Fruit fly (Drosophila melanogaster): Measurements from ENCODE around the gene wb.

wb gene

DNA sequence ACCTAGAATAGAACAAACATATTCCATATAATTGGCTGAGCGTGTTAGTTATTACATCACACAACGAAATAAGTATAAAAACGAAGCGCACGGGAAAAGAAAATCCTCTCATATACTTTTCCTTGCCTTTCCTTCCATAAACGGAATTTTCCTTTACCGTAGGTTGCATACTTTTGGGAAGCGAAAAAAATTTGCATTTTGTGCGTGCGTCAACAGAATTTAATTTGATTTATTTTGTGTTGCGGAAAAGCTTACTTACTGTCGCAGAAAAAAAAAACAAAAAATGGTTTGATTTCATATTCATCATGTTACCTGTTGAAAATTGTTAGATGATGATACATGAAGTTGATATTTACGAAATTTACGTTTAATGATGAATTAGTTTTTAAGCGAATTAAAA is 11.0 kb upstream of the wb start:
- TF ChIP-seq noc (tag; optimal IDR thresholded peaks at IDR 0.05), result no peak

DNA sequence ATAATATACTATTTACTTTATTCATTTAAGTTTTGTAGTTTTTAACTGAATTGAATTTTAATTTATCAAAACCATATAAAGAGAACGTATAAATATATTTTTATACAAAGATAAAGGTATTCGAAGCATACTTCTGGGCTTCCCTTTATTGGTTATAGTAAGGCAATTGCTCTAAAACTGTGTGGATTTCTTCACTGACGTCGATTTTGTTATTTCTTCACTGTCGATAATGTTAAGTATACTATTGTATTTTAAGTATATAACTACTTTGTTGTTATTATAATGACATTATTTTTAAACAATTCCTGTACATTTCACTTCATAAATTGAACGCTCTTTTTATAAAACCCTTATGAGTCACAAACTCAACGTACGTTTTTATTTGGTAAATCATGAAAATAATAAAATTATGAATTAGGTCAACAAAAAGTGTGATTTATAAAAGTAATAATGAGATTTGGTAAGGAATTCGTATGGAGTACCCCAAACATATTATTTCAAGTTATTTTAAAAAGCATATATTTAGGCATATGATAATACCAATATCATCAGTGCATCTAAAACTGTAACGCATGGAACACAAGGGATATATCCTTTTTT is 10.5 kb upstream of the wb start:
- TF ChIP-seq noc (tag; optimal IDR thresholded peaks at IDR 0.05), result no peak

DNA sequence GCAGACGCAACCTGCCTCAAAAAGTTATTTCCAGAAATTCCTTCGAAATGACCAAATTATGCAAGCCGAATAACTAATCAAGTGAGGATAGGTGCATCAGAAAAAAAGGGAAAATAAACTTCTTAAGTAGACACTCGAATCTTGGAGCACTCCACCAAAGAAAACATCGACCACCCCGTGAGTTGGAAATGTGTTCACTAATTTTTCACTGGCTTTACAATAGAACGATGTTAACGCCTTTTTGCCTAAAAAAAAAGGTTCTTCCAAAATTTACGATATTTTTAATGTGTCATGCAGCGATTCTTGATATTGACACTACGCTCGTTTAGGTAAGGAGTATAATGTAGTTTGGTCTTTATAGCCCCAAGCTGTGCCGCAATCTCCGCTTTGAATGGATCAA is 4.2 kb upstream of the wb start:
- TF ChIP-seq noc (tag; optimal IDR thresholded peaks at IDR 0.05), result no peak

DNA sequence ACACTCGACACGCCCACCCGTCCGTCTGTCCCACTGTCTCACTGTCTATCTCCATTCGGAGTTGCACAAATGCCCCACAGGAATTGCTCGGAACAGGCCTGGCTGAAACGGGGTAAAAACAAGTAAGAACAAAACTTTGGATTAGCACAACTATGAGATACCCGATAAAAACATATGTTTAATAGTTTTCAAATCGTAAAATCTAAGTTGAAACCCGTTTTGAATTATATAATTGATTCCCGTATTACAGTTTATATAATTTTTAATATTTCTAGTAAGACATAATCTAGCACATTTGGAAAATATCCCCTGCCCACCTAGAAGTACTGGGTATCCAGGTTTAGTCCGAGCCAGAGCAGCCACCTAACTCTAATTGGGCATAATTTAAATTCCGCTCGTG is 3.0 kb upstream of the wb start:
- TF ChIP-seq noc (tag; optimal IDR thresholded peaks at IDR 0.05), result no peak

DNA sequence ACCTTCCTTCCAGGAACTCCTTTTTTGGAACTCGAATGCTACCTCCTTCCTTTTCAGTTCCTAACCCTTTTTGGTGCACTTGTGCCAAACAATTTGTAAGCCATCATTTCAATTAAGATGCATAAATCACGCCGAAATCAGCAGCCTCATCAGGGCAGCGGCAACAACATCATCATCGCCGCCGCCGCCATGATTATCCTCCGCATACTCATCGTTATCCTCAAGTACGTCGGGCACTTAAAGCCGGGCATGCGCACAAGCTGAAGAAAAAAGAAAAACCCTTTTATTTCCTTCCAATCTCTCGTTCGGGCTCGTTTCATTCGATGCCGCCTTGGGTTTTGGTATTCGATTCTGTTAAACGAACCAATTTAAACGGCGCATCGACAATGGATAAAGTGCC is 1.9 kb upstream of the wb start:
- TF ChIP-seq noc (tag; optimal IDR thresholded peaks at IDR 0.05), result no peak

DNA sequence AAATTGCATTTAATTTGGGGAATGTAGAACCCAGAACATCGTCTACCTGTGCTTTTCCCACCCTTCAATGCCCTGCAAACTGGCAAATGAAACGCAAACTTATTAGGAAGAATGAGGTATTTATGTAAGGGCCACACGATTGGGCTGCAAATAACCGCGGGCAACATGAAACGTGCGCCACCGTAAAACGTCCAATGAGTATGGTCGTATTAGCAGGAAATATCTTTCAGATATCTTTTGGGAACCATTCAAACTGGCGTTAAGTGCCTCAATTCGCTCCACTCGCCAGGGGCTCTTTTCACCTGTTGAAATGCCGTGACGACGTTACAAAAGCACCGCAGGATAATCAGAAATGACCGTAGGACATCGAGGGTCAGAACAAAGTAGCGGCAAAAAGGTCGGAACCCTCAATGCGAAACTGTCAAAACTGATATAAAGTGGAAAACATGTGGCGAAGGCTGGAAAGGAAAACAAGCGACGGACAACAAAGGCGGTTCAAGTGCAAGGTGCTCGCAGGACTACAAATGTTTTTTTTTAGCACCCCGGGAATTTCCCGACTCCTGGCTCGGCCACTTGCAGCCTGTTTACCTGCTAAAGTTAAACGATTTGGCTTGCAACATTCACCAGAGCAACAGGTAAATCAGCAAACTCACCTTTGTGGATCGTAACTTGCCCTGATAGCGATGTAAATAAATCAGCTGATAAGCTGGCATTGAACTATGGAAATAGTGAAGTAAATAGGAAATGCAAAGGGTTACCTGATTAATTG is 924 bp upstream of the wb start:
- no peak for TF ChIP-seq noc (tag; optimal IDR thresholded peaks at IDR 0.05)

DNA sequence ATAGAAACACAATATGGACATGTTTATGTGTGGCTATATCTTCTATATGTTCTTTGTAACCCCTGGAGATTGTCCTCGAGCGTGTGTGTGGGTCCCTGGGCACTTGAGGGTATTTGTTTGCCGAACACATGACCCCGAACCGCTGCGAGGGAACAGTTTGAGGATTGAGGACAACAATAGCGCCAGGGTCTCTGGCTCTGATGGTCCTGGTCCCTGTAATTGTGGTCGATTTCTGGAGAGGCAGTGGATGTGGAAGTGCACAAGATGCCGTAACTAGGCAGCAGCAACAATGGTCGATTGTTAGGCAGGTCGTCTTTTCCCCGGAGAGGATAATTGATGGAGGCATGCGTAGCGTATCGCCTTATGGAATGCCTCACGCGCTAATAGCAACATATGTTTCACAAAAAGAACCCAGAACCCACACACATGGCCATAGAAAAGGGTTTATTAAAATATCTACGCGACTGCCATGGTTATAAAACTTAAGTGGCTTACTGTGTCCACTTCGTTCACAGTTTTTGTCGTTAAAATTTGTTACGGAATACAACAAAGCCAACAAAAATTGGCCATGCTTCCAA is 2.3 kb downstream of the wb start:
- no peak for TF ChIP-seq noc (tag; optimal IDR thresholded peaks at IDR 0.05)

DNA sequence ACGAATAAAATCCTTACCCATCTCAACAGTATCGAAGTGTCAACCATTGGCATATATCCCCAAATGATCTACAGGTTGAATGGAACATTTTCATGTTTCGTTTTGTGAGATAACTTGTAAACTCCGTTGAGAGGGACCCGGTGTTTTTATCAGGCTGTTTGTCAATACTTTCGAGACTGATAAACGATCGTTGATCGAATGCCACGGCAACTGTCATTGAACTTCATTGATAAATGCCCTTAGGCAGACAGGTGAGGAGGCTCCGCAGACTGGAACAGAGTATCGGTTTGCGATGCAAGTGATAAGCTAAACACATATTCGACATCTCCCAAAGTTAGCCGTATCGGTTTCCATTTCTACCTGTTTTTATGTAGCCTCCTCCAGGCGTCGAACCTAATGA is 5.8 kb downstream of the wb start:
- TF ChIP-seq noc (tag; optimal IDR thresholded peaks at IDR 0.05), result no peak

DNA sequence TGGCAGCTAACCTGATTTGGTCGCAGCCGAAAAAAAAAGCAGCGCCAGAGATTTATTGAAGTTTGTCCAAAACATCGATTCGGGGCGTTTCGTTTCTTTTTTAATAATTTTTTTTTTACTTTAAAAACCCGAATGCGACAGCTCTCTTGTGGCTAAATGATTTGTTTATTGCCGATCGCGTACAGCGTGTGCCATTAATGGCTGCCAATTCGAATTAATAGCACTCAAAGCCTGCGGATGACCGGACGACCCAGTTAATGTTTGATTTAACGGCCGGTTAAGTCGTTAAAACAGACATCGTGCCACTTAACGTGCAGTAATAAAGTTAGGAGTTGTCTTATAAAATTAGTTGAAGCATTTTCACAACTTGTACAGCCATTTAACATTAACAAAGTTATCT is 8.6 kb downstream of the wb start:
- no peak for TF ChIP-seq noc (tag; optimal IDR thresholded peaks at IDR 0.05)

DNA sequence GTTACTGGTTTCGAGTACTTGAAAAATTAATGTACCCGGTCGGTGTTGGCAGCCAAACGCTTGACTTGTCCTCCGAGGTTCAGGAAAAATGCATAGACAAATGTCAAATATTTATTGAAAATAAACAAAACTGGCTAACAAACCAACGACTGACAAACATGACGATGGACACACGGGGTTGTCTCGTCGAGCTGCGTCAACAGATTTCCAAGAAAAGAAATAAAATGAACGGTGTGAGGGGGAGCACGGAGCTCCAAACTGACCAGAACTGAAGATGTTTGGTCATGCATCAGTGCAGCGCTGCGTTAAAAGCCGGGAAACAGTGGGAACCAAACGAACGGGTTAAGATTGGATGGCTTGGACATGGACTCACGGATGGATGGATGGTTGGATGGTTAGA is 10.7 kb downstream of the wb start:
- TF ChIP-seq noc (tag; optimal IDR thresholded peaks at IDR 0.05), result no peak

DNA sequence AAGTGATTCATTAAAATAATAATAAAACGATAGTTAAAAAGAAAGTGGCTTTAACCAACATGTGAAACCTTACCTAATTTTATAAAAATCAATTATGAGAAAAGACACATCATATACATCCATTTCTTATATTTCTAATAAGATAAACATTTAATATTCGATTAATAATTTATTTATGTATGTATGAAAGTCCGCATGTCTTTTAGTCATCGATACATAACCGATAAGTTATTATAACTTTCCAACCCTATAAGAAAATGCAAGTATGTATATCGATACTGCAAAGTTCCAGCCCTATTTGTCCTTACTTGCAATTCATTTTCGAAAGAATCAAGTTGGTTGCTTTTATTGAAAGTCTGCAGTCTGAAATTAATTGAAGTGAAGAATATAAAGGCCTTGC is 11.7 kb downstream of the wb start, which contains the start of gene CG32971:
Gene CG32971, plus strand, starts transcription at position 301 of the 400 bp plus-strand sequence.
- no peak for TF ChIP-seq noc (tag; optimal IDR thresholded peaks at IDR 0.05)

DNA sequence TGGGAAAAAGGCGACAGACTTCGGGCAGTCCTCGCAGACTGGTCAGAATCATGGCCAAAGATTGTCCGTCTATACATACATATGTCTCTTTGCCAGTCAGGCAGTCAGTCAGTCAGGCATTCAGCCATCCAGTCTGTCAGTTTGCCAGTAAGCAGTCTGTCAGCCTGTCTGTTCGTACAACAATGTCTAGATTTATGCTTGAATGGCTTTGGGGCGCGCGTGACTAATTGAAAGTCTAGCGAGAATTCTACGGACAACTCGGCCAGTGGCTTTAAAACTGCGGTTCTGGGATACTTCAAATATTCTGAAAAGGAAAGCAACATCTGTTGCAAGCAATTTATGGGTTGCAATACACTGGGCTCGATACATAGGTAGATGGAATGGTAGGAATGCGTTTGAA is 17.9 kb downstream of the wb start:
- no peak for TF ChIP-seq noc (tag; optimal IDR thresholded peaks at IDR 0.05)

DNA sequence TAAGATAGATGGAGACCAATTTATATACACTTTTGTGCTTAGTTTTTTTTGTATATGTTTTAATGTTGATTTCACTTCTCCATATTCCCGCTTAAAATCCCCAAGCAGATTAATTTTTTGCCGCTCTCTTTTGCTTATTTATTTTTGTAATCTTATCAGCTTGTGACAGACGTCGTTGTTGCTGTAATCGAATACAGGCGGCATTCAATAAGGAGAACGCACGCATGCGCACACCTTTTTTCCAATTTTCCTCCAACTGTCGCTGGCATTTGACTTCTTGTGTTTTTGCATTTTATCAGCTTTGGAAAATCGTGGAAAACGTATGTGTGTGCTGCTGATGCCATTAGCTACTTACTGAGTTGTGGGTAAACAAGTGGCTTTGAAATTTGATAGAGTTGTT is 21.8 kb downstream of the wb start:
- no peak for TF ChIP-seq noc (tag; optimal IDR thresholded peaks at IDR 0.05)

DNA sequence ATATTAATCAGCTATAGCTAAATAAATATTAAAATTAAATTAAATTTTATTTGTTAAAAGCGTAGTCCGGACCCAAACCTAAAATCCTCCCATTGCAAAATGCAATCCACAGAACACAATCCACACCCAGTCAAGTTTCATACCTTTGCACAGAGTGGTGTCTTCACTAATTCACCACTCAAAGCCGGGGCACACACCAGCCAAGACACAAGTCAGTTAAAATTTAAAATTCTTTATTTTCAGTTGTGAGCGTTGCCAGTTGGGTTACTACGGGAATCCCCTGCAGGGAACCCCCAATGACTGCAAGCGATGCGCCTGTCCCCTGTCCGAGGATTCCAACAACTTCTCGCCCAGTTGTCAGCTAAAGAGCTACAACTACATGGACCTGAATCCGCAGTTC is 25.1 kb downstream of the wb start:
- no peak for TF ChIP-seq noc (tag; optimal IDR thresholded peaks at IDR 0.05)

DNA sequence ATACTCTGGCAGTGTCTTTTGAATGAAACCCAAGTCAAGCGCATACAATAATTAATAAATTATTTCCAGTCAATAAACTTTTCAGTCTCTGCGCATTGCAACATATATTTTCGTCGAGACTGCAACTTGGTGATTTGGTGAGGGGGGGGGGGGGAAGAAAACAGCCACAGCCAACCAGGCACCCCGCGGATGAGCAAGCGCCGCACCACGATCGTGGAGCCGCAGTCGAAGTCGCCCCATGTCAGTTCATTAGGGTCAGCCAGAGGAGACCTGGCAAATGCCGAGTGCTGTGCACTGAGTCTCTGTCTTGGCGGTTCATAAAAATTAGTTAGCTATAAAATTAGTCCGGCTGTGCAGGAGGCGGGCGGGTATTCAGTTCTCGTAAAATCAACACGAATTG is 29.9 kb downstream of the wb start:
- TF ChIP-seq noc (tag; optimal IDR thresholded peaks at IDR 0.05), result no peak

DNA sequence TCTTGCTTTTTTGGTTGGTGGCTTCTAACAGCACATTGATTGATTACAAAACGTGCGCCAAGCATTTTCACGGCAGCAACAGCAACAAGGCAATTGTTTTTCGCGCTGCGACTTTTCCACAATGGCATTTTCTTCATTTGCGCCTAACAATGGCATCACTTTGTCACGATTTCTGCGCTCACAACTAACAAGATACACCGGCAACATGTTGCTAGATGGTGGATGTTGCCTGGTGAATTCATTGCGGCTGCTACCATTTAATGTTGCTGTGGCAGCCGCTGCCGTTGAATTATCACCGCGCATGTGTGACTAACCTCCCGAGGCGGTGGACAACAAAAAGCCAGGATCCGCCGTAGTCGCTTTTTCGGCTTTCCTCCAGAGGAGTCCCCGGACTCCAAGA is 31.1 kb downstream of the wb start:
- TF ChIP-seq noc (tag; optimal IDR thresholded peaks at IDR 0.05), result no peak

DNA sequence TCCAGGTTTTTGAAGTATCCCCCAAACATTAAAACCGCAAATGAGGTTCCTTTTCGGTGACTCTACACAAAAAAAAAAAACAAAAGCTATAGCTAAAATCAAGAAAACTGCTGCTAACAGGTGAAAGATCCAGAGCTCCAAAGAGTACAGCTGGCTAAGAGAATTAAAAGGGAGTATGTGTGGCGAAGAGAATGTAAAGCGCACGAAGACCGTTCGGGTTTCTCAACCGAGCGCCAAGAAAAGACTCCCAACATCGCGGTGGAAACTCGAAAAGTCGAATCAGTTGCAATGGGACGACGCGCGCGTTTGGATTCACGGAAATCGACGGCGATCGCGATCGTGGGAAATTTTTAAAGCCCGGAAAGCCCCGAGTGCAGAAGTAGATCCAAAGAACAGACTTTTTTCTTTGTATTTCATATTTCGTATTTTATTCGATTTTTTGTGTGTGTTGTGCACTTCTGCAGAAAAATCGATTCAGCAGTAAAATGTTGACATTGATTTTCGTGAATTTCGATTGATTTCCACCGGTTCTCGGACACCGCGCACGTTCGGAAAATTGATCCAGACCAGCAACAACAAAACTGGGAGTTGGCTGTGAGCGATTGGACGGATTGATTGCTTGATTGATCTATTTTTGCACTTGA is 38.0 kb downstream of the wb start:
- no peak for TF ChIP-seq noc (tag; optimal IDR thresholded peaks at IDR 0.05)
